Fruit fly (Drosophila melanogaster): ENCODE results near the gene CG14711.

The CG14711 gene

DNA sequence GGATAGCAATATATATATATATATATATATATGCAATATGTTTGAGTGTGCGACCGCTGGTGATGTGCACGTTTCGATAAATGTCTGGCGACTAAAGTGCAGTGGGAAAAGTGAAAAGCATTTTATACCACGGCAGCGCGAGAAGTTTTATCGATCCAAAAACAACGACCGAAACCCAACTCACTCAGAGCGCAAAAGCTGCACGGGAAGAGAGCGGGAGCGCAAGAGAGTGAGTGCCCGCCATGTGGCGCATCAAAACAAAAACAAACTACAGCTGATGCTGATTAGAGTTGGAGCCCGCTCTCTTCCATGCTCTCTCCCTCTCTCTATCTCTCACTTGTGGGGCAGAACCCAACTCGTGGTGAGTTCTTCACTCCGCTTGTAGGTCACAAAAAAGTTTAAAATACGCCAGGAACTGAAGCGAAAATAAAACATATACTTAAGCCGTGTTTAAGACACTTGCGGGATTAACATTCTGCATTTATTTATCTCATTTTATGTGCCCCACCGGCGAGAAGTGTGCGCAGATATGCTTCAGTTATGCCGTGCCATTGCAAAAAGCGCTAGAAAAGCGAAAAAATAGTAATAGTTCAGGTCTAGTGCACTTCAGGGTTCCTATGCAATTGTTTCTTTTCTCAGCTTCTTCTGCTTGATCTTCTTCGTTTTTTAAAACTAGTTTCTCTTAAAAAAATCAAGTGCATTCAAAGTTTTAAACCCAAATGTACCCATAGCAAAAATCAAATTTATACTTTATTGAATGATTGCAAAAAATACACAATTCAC lies 18.3 kb upstream of the CG14711 start (continued):
- TF ChIP-seq Vsx2 (GFP tag; optimal IDR thresholded peaks at IDR 0.05; ENCODE audit: partially characterized antibody) (peak; percentile 81), ey (GFP tag; optimal IDR thresholded peaks at IDR 0.05) (no peak), jim (GFP tag; optimal IDR thresholded peaks at IDR 0.05) (no peak), Hr78 (GFP tag; optimal IDR thresholded peaks at IDR 0.05) (no peak)

DNA sequence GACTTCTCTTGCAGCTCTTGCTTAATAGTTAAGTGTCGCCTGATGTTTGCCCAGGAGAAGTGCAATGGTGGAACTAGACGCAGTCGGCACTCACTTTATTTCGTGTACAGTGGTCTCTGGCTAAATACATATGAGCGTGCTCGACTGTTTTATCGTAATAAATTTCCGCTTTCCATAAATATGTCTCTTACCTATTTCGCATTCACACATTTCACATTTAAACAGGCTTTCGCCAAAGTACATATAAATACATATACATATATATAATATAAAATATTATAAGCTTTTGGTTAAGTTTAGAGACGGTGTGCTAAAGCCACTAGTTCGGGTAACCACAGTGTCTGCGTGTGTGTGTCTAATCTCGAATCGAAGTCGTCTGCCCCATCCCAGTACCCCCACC lies 16.5 kb upstream of the CG14711 start:
- TF ChIP-seq OdsH (GFP tag; optimal IDR thresholded peaks at IDR 0.05) = no peak
- no peak for TF ChIP-seq jim (GFP tag; optimal IDR thresholded peaks at IDR 0.05)
- no peak for TF ChIP-seq dmrt93B (GFP tag; optimal IDR thresholded peaks at IDR 0.05)
- no peak for TF ChIP-seq CG32264 (GFP tag; optimal IDR thresholded peaks at IDR 0.05)
- no peak for TF ChIP-seq Hnf4 (GFP tag; optimal IDR thresholded peaks at IDR 0.05)

DNA sequence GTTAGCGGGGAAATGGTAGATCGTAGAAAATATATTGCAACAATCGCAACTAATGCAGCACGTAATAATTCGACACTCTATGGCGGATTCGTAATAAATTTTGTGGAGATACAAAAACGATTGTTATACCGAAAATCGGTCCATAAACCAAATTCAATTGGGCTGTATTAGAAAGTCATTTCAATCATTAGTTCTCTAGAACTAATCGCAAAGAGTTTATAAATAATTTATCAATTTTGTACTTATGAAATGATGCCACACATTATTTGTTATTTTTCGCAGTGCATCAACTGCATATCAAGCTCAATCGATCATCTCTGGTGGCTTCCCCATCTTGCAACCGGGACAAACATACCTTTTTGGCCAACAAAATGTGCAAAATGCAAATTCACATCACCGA lies 10.7 kb upstream of the CG14711 start:
- TF ChIP-seq Mio (GFP tag; optimal IDR thresholded peaks at IDR 0.05) (no peak), lola (GFP tag; optimal IDR thresholded peaks at IDR 0.05) (no peak), N (GFP tag; optimal IDR thresholded peaks at IDR 0.05) (no peak), fru (GFP tag; optimal IDR thresholded peaks at IDR 0.05) (no peak), Rel (GFP tag; optimal IDR thresholded peaks at IDR 0.05) (no peak), Rel (tag; optimal IDR thresholded peaks at IDR 0.05) (no peak), dsf (GFP tag; optimal IDR thresholded peaks at IDR 0.05; ENCODE audit: borderline replicate concordance) (no peak), CrebA (GFP tag; optimal IDR thresholded peaks at IDR 0.05; ENCODE audit: borderline replicate concordance) (no peak), dmrt93B (GFP tag; optimal IDR thresholded peaks at IDR 0.05) (no peak), h (GFP tag; optimal IDR thresholded peaks at IDR 0.05) (no peak), Dfd (GFP tag; optimal IDR thresholded peaks at IDR 0.05) (no peak), GATAd (GFP tag; optimal IDR thresholded peaks at IDR 0.05) (no peak), tai (GFP tag; optimal IDR thresholded peaks at IDR 0.05) (no peak), Dif (GFP tag; optimal IDR thresholded peaks at IDR 0.05; ENCODE audit: partially characterized antibody) (no peak), woc (GFP tag; optimal IDR thresholded peaks at IDR 0.05) (no peak), usp (GFP tag; optimal IDR thresholded peaks at IDR 0.05) (no peak), Myc (optimal IDR thresholded peaks at IDR 0.05) (no peak), brk (GFP tag; optimal IDR thresholded peaks at IDR 0.05) (no peak)

DNA sequence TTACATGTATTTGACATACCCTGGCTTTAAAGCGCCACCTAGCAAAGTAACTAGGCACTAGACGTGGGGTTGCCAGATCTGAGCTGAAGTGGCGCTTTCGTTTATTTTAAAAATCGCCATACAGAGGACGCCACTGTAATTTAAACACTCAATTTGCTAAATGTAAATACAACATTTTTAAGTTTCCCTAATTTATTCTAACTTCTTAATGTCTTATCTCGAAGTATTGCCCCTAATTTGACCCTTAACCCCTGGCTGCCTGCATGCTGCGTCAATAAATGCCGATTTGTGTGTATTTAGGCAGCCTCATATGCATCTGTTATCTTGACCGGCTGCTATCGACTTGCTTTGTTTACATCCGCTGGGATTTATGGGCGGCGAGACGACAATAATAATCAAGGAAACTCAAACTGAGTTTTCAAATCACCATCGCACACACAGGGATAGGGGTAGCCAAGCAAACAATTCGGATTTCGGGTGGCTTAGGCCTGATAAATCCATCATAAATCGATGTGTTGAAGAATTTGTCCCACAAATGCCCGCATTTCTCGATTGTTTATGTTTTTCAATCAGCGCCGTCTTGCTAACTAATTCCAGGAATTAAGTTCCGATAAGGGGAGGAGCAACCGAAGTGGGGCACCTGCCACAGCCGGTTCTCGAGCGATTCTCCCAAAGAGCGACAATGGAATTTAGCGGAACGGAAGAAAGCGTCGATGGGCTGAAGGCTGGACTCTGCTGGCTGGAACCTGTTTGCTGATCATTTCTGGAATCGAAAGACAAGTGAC lies 9.7 kb upstream of the CG14711 start:
- no peak for TF ChIP-seq N (GFP tag; optimal IDR thresholded peaks at IDR 0.05)
- TF ChIP-seq usp (GFP tag; optimal IDR thresholded peaks at IDR 0.05) = no peak
- TF ChIP-seq Vsx2 (GFP tag; optimal IDR thresholded peaks at IDR 0.05; ENCODE audit: partially characterized antibody) = no peak
- peak; percentile 63 for TF ChIP-seq h (GFP tag; optimal IDR thresholded peaks at IDR 0.05)
- TF ChIP-seq pan (optimal IDR thresholded peaks at IDR 0.05) = no peak
- peak; percentile 47 for TF ChIP-seq ey (GFP tag; optimal IDR thresholded peaks at IDR 0.05)
- TF ChIP-seq foxo (GFP tag; optimal IDR thresholded peaks at IDR 0.05) = peak in 1 of 2 experiments; percentile 27
- TF ChIP-seq HLH106 (tag; optimal IDR thresholded peaks at IDR 0.05) = peak; percentile 49
- no peak for TF ChIP-seq woc (GFP tag; optimal IDR thresholded peaks at IDR 0.05)
- no peak for TF ChIP-seq Hr78 (GFP tag; optimal IDR thresholded peaks at IDR 0.05)
- no peak for TF ChIP-seq dsf (GFP tag; optimal IDR thresholded peaks at IDR 0.05; ENCODE audit: borderline replicate concordance)
- TF ChIP-seq OdsH (GFP tag; optimal IDR thresholded peaks at IDR 0.05) = peak; percentile 63
- TF ChIP-seq CG32264 (GFP tag; optimal IDR thresholded peaks at IDR 0.05) = no peak
- TF ChIP-seq dl (GFP tag; optimal IDR thresholded peaks at IDR 0.05; ENCODE audit: insufficient read depth in 1 of 2, partially characterized antibody in 2 of 2) = no peak
- peak; percentile 75 for TF ChIP-seq Myc (optimal IDR thresholded peaks at IDR 0.05)
- TF ChIP-seq CrebA (GFP tag; optimal IDR thresholded peaks at IDR 0.05; ENCODE audit: borderline replicate concordance) = no peak
- TF ChIP-seq jim (GFP tag; optimal IDR thresholded peaks at IDR 0.05) = no peak
- no peak for TF ChIP-seq Rel (GFP tag; optimal IDR thresholded peaks at IDR 0.05)
- TF ChIP-seq Rel (tag; optimal IDR thresholded peaks at IDR 0.05) = no peak
- no peak for TF ChIP-seq fru (GFP tag; optimal IDR thresholded peaks at IDR 0.05)
- TF ChIP-seq CG9705 (GFP tag; optimal IDR thresholded peaks at IDR 0.05) = peak; percentile 0
- no peak for TF ChIP-seq Dfd (GFP tag; optimal IDR thresholded peaks at IDR 0.05)
- peak; percentile 17 for TF ChIP-seq dmrt93B (GFP tag; optimal IDR thresholded peaks at IDR 0.05)
- TF ChIP-seq tai (GFP tag; optimal IDR thresholded peaks at IDR 0.05) = peak; percentile 74
- TF ChIP-seq brk (GFP tag; optimal IDR thresholded peaks at IDR 0.05) = no peak
- peak; percentile 62 for TF ChIP-seq Hnf4 (GFP tag; optimal IDR thresholded peaks at IDR 0.05)
- TF ChIP-seq sage (GFP tag; optimal IDR thresholded peaks at IDR 0.05) = no peak
- TF ChIP-seq Hr83 (GFP tag; optimal IDR thresholded peaks at IDR 0.05; ENCODE audit: poor library complexity, severe bottlenecking) = peak; percentile 52
- peak; percentile 40 for TF ChIP-seq psq (GFP tag; optimal IDR thresholded peaks at IDR 0.05)
- no peak for TF ChIP-seq Mio (GFP tag; optimal IDR thresholded peaks at IDR 0.05)
- TF ChIP-seq lola (GFP tag; optimal IDR thresholded peaks at IDR 0.05) = no peak
- no peak for TF ChIP-seq GATAd (GFP tag; optimal IDR thresholded peaks at IDR 0.05)
- TF ChIP-seq rgr (GFP tag; optimal IDR thresholded peaks at IDR 0.05) = peak; percentile 67
- peak; percentile 61 for TF ChIP-seq sv (GFP tag; optimal IDR thresholded peaks at IDR 0.05)
- TF ChIP-seq Dif (GFP tag; optimal IDR thresholded peaks at IDR 0.05; ENCODE audit: partially characterized antibody) = no peak
- no peak for TF ChIP-seq Sp1 (GFP tag; optimal IDR thresholded peaks at IDR 0.05)
- TF ChIP-seq Abd-B (GFP tag; optimal IDR thresholded peaks at IDR 0.05) = no peak
- peak; percentile 21 for TF ChIP-seq br (GFP tag; optimal IDR thresholded peaks at IDR 0.05)

Data from whole organism, wandering third instar larva.